Worm (Caenorhabditis elegans) whole organism, late embryonic: ENCODE results near the gene fbxb-6.

Source experiments
- C38D4.7 ChIP-seq: fragments of 200-800 bp; sonication (Bioruptor generic); optimal IDR thresholded peaks from 2 replicates; lab custom pipeline; 2018; ENCODE audit warnings: mild to moderate bottlenecking, missing genetic modification characterization, moderate library complexity, missing compliant biosample characterization
- F13H6.1 ChIP-seq: sonication (generic microtip); optimal IDR thresholded peaks from 2 replicates; lab custom pipeline; 2016; ENCODE audit warnings: missing genetic modification characterization, missing compliant biosample characterization
- ceh-14 ChIP-seq: sonication (generic microtip); optimal IDR thresholded peaks from 2 replicates; lab custom pipeline; 2016; ENCODE audit warnings: missing genotype, missing genetic modification characterization, missing compliant biosample characterization
- ceh-18 ChIP-seq: sonication (generic microtip); optimal IDR thresholded peaks from 2 replicates; lab custom pipeline; 2016; ENCODE audit warnings: missing genetic modification characterization, missing compliant biosample characterization
- ceh-24 ChIP-seq: sonication (generic microtip); optimal IDR thresholded peaks from 2 replicates; lab custom pipeline; 2016; ENCODE audit warnings: mild to moderate bottlenecking, missing genetic modification characterization, missing compliant biosample characterization
- dve-1 ChIP-seq: sonication (generic microtip); optimal IDR thresholded peaks from 2 replicates; lab custom pipeline; 2017; ENCODE audit warnings: antibody characterized with exemption, mild to moderate bottlenecking, missing genetic modification characterization, missing compliant biosample characterization
- fkh-10 ChIP-seq: fragments of 150-350 bp; optimal IDR thresholded peaks from 2 replicates; lab custom pipeline; 2014; ENCODE audit warnings: missing biosample characterization, missing genetic modification reagents, missing genetic modification characterization
- unc-3 ChIP-seq, 2 experiments: fragments of 200-800 bp in 1 of 2; sonication (Bioruptor generic) in 1 of 2; sonication (generic microtip) in 1 of 2; conservative IDR thresholded peaks in 1 of 2; optimal IDR thresholded peaks in 1 of 2; 2 replicates each; pipeline versions ENCODE4 v1.3.6 to Lab custom; 2016 to 2022; ENCODE audit warnings: missing compliant biosample characterization in 2 of 2, missing genetic modification characterization in 2 of 2, missing genetic modification reagents in 1 of 2
- unc-86 ChIP-seq: sonication (generic microtip); optimal IDR thresholded peaks from 2 replicates; lab custom pipeline; 2016; ENCODE audit warnings: missing genetic modification characterization, missing compliant biosample characterization

- TF ChIP-seq fkh-10 (GFP tag; lab: Kevin White, UChicago), result no peak
- no peak for TF ChIP-seq dve-1 (tag; lab: Kevin White, UChicago)
- TF ChIP-seq unc-3 (GFP tag; conservative IDR thresholded peaks at IDR 0.05; lab: Robert Waterston, UW), result no peak
- no peak for TF ChIP-seq unc-3 (tag; optimal IDR thresholded peaks at IDR 0.05; lab: Kevin White, UChicago)
- no peak for TF ChIP-seq ceh-24
- TF ChIP-seq C38D4.7, result no peak
- TF ChIP-seq ceh-18 (tag; lab: Kevin White, UChicago), result no peak
- TF ChIP-seq unc-86, result no peak
- TF ChIP-seq ceh-14 (tag; lab: Kevin White, UChicago), result no peak
- TF ChIP-seq F13H6.1, result no peak
Measured at ce11 chrII:2031852-2032251, 32.7 kb upstream of the fbxb-6 start, which contains the start of gene bath-5.
